Worm (Caenorhabditis elegans): ENCODE data around the gene F41C3.8.

DNA sequence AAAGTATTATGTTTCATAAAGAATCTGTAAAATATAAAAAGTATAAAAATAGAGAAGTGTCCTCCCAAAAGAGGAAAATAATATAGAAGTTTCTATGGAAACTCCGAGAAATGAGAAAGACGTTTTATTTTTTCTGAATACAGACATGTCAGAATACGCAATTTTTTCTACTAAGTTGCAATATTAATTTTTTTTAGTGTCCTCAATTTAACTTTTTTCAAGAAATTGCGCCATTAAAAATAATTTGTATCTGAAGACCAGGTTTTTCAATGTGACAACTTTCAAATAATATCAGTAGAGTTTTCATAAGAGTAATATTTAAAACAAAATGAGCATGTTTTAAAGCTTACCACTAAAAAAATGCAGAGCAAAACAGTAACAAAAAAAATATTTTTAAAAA lies 48.3 kb upstream of the F41C3.8 start, which contains the start of gene fut-5:
- TF ChIP-seq C08G9.2 (tag; optimal IDR thresholded peaks at IDR 0.05) (no peak), ceh-9 (tag; optimal IDR thresholded peaks at IDR 0.05) (no peak), ama-1 (optimal IDR thresholded peaks at IDR 0.05) (no peak), tbx-2 (tag; optimal IDR thresholded peaks at IDR 0.05) (no peak), ceh-31 (tag; optimal IDR thresholded peaks at IDR 0.05) (no peak), odd-2 (tag; optimal IDR thresholded peaks at IDR 0.05) (no peak)

Data from whole organism, late embryonic.